Worm (Caenorhabditis elegans) whole organism, young adult: Measurements from ENCODE around the gene ZC449.5.

Experiments used
- B0261.1 ChIP-seq: sonication (generic microtip); optimal IDR thresholded peaks from 2 replicates; lab custom pipeline; 2016; ENCODE audit warnings: mild to moderate bottlenecking, missing genetic modification characterization, moderate library complexity, missing compliant biosample characterization
- C17E4.6 ChIP-seq: fragments of 200-800 bp; sonication (Bioruptor generic); IDR thresholded peaks from 2 replicates; pipeline ENCODE4 v1.3.6; 2022; ENCODE audit warnings: missing genetic modification reagents, missing genetic modification characterization, missing compliant biosample characterization
- F49E8.2 ChIP-seq: sonication (generic microtip); optimal IDR thresholded peaks from 3 replicates; lab custom pipeline; 2017; ENCODE audit warnings: missing genetic modification characterization, mild to moderate bottlenecking, missing compliant biosample characterization, antibody characterized with exemption, moderate library complexity; ENCODE audit not compliant: insufficient read depth
- lsy-27 ChIP-seq: sonication (generic microtip); optimal IDR thresholded peaks from 2 replicates; lab custom pipeline; 2017; ENCODE audit warnings: missing genetic modification characterization, mild to moderate bottlenecking, missing compliant biosample characterization, antibody characterized with exemption, missing genotype, borderline replicate concordance; ENCODE audit not compliant: insufficient read depth
- mxl-1 ChIP-seq: sonication (generic microtip); optimal IDR thresholded peaks from 2 replicates; lab custom pipeline; 2016; ENCODE audit warnings: missing genetic modification characterization, missing compliant biosample characterization
- nfya-1 ChIP-seq: sonication (generic microtip); optimal IDR thresholded peaks from 2 replicates; lab custom pipeline; 2017; ENCODE audit warnings: antibody characterized with exemption, missing compliant biosample characterization, missing genetic modification characterization, borderline replicate concordance; ENCODE audit not compliant: insufficient read depth
- nhr-80 ChIP-seq: sonication (generic microtip); optimal IDR thresholded peaks from 2 replicates; lab custom pipeline; 2016; ENCODE audit warnings: missing genetic modification characterization, missing compliant biosample characterization
- nhr-90 ChIP-seq: sonication (generic microtip); optimal IDR thresholded peaks from 2 replicates; lab custom pipeline; 2016; ENCODE audit warnings: missing genotype, mild to moderate bottlenecking, missing genetic modification characterization, missing compliant biosample characterization
- sdz-38 ChIP-seq: sonication (generic microtip); optimal IDR thresholded peaks from 2 replicates; lab custom pipeline; 2016; ENCODE audit warnings: missing genotype, missing genetic modification characterization, missing compliant biosample characterization
- snpc-4 ChIP-seq, 5 experiments: fragments of 150-350 bp in 1 of 5; sonication (generic microtip) in 4 of 5; optimal IDR thresholded peaks; 2 replicates each; lab custom pipeline; 2014 to 2018; ENCODE audit warnings: missing genetic modification characterization in 5 of 5, missing biosample characterization in 3 of 5, antibody characterized with exemption in 2 of 5, mild to moderate bottlenecking in 2 of 5, missing compliant biosample characterization in 2 of 5, missing genotype in 2 of 5, moderate library complexity in 2 of 5, missing genetic modification reagents in 1 of 5
- somi-1 ChIP-seq: fragments of 200-800 bp; sonication (Bioruptor generic); optimal IDR thresholded peaks from 2 replicates; lab custom pipeline; 2018; ENCODE audit warnings: mild to moderate bottlenecking, missing genetic modification characterization, missing compliant biosample characterization
- unc-62 ChIP-seq: fragments of 150-350 bp; optimal IDR thresholded peaks from 2 replicates; lab custom pipeline; 2014; ENCODE audit warnings: missing biosample characterization, missing genetic modification reagents, missing genetic modification characterization
- ztf-3 ChIP-seq: fragments of 200-800 bp; sonication (Bioruptor generic); optimal IDR thresholded peaks from 2 replicates; lab custom pipeline; 2018; ENCODE audit warnings: mild to moderate bottlenecking, missing genetic modification characterization, missing compliant biosample characterization

DNA sequence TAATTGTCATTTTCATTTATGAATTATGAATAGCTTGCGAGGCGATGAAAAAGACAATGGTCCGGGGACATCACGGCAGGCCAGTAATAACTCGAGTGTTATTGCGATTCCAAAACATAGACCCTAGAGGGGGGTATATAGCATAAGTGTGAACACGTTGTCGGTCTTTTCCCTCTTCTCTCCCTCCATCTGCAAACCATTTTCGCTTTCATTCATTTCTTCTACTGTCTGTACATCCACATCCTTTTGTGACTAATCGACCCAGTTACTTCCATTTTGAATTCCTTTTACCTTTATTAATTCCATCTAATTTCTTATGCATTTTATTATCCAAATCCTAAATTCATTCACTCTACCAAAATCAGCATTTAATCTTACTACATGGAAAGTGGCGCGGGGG lies 33.5 kb upstream of the ZC449.5 start:
- no peak for TF ChIP-seq ztf-3
- no peak for TF ChIP-seq somi-1
- TF ChIP-seq B0261.1: no peak
- TF ChIP-seq mxl-1 (tag; lab: Kevin White, UChicago): no peak
- TF ChIP-seq nfya-1 (tag; lab: Kevin White, UChicago): no peak
- no peak for TF ChIP-seq unc-62 (GFP tag; lab: Kevin White, UChicago)
- TF ChIP-seq F49E8.2 (tag; lab: Kevin White, UChicago): no peak
- TF ChIP-seq snpc-4 (GFP tag; optimal IDR thresholded peaks at IDR 0.05; lab: Kevin White, UChicago): no peak
- TF ChIP-seq snpc-4 (tag; optimal IDR thresholded peaks at IDR 0.05; lab: Kevin White, UChicago): no peak
- no peak for TF ChIP-seq nhr-90 (tag; lab: Kevin White, UChicago)
- no peak for TF ChIP-seq C17E4.6 (GFP tag; lab: Robert Waterston, UW)
- no peak for TF ChIP-seq lsy-27 (tag; lab: Kevin White, UChicago)
- TF ChIP-seq nhr-80 (tag; lab: Kevin White, UChicago): no peak
- no peak for TF ChIP-seq sdz-38 (tag; lab: Kevin White, UChicago)
